Fruit fly (Drosophila melanogaster) whole organism, prepupa: ENCODE data around the gene plum.

ENCODE experiments used
- Blimp-1 ChIP-seq: fragments of 200-800 bp; sonication (Bioruptor generic); optimal IDR thresholded peaks from 3 replicates; lab custom pipeline; 2017; ENCODE audit warnings: missing biosample characterization, missing genetic modification characterization, mild to moderate bottlenecking, moderate library complexity, missing genetic modification reagents
- CG10631 ChIP-seq: fragments of 200-800 bp; sonication (Bioruptor generic); optimal IDR thresholded peaks from 2 replicates; lab custom pipeline; 2016; ENCODE audit warnings: missing biosample characterization, missing genetic modification characterization
- CG10669 ChIP-seq: fragments of 200-800 bp; sonication (Bioruptor generic); optimal IDR thresholded peaks from 3 replicates; lab custom pipeline; 2018; ENCODE audit warnings: missing biosample characterization, mild to moderate bottlenecking, missing genetic modification characterization, moderate library complexity
- CG11294 ChIP-seq: fragments of 200-800 bp; sonication (Bioruptor generic); IDR thresholded peaks from 2 replicates; pipeline ENCODE4 v1.3.6; 2022; ENCODE audit warnings: missing biosample characterization, missing genetic modification characterization
- CG11762 ChIP-seq: fragments of 200-800 bp; sonication (Bioruptor generic); optimal IDR thresholded peaks from 3 replicates; lab custom pipeline; 2016; ENCODE audit warnings: missing biosample characterization, missing genetic modification characterization; ENCODE audit not compliant: insufficient read depth
- CG16779 ChIP-seq: fragments of 200-800 bp; sonication (Bioruptor generic); optimal IDR thresholded peaks from 3 replicates; lab custom pipeline; 2017; ENCODE audit warnings: missing biosample characterization, mild to moderate bottlenecking, missing genetic modification characterization
- CG31627 ChIP-seq: fragments of 200-800 bp; sonication (Bioruptor generic); optimal IDR thresholded peaks from 3 replicates; lab custom pipeline; 2016; ENCODE audit warnings: missing biosample characterization, missing genetic modification characterization
- CG32006 ChIP-seq: fragments of 200-800 bp; sonication (Bioruptor generic); optimal IDR thresholded peaks from 3 replicates; lab custom pipeline; 2017; ENCODE audit warnings: missing biosample characterization, mild to moderate bottlenecking, missing genetic modification characterization
- CG3919 ChIP-seq: fragments of 200-800 bp; sonication (Bioruptor generic); optimal IDR thresholded peaks from 3 replicates; lab custom pipeline; 2016; ENCODE audit warnings: missing biosample characterization, missing genetic modification characterization
- CG6276 ChIP-seq: fragments of 200-800 bp; sonication (Bioruptor generic); optimal IDR thresholded peaks from 2 replicates; lab custom pipeline; 2017; ENCODE audit warnings: missing biosample characterization, mild to moderate bottlenecking, missing genetic modification characterization
- CG7368 ChIP-seq: fragments of 200-800 bp; sonication (Bioruptor generic); optimal IDR thresholded peaks from 3 replicates; lab custom pipeline; 2016; ENCODE audit warnings: missing biosample characterization, missing genetic modification characterization
- CG8632 ChIP-seq: fragments of 200-800 bp; sonication (Bioruptor generic); optimal IDR thresholded peaks from 3 replicates; lab custom pipeline; 2016; ENCODE audit warnings: missing biosample characterization, missing genetic modification characterization
- CG9139 ChIP-seq: fragments of 200-800 bp; sonication (Bioruptor generic); optimal IDR thresholded peaks from 3 replicates; lab custom pipeline; 2017; ENCODE audit warnings: missing biosample characterization, mild to moderate bottlenecking, missing genetic modification characterization
- Eip75B ChIP-seq: fragments of 200-800 bp; sonication (Bioruptor generic); optimal IDR thresholded peaks from 3 replicates; lab custom pipeline; 2016; ENCODE audit warnings: missing biosample characterization, missing genetic modification characterization
- Eip78C ChIP-seq: fragments of 200-800 bp; sonication (Bioruptor generic); peaks from one replicate; lab custom pipeline; 2016; ENCODE audit warnings: missing biosample characterization, missing genetic modification characterization
- Ets21C ChIP-seq: fragments of 200-800 bp; sonication (Bioruptor generic); optimal IDR thresholded peaks from 3 replicates; lab custom pipeline; 2016; ENCODE audit warnings: missing biosample characterization, missing genetic modification characterization
- Ets96B ChIP-seq: fragments of 200-800 bp; optimal IDR thresholded peaks from 2 replicates; lab custom pipeline; 2019; ENCODE audit warnings: missing biosample characterization, mild to moderate bottlenecking, missing genetic modification characterization, moderate library complexity
- Hr39 ChIP-seq: fragments of 200-800 bp; sonication (Bioruptor generic); optimal IDR thresholded peaks from 2 replicates; lab custom pipeline; 2016; ENCODE audit warnings: missing biosample characterization, missing genetic modification characterization
- OdsH ChIP-seq: fragments of 200-800 bp; sonication (Bioruptor generic); optimal IDR thresholded peaks from 3 replicates; lab custom pipeline; 2016; ENCODE audit warnings: missing biosample characterization, missing genetic modification characterization
- Smox ChIP-seq: fragments of 200-800 bp; sonication (Bioruptor generic); optimal IDR thresholded peaks from 3 replicates; lab custom pipeline; 2016; ENCODE audit warnings: missing biosample characterization, missing genetic modification characterization
- Sox102F ChIP-seq: fragments of 200-800 bp; sonication (Bioruptor generic); optimal IDR thresholded peaks from 2 replicates; lab custom pipeline; 2016; ENCODE audit warnings: missing biosample characterization, mild to moderate bottlenecking, missing genetic modification characterization
- achi ChIP-seq: fragments of 200-800 bp; sonication (Bioruptor generic); optimal IDR thresholded peaks from 3 replicates; lab custom pipeline; 2016; ENCODE audit warnings: missing biosample characterization, missing genetic modification characterization
- eg ChIP-seq: fragments of 200-800 bp; sonication (Bioruptor generic); IDR thresholded peaks from 3 replicates; pipeline ENCODE4 v1.3.6; 2022; ENCODE audit warnings: missing biosample characterization, missing genetic modification characterization
- fd59A ChIP-seq: fragments of 200-800 bp; sonication (Bioruptor generic); optimal IDR thresholded peaks from 2 replicates; lab custom pipeline; 2017; ENCODE audit warnings: missing biosample characterization, mild to moderate bottlenecking, missing genetic modification characterization, missing genetic modification reagents
- fd85E ChIP-seq: fragments of 200-800 bp; sonication (Bioruptor generic); optimal IDR thresholded peaks from 3 replicates; lab custom pipeline; 2016; ENCODE audit warnings: missing biosample characterization, missing genetic modification characterization
- fkh ChIP-seq: fragments of 200-800 bp; sonication (Bioruptor generic); optimal IDR thresholded peaks from 3 replicates; lab custom pipeline; 2017; ENCODE audit warnings: missing biosample characterization, mild to moderate bottlenecking, missing genetic modification characterization, moderate library complexity
- lz ChIP-seq: fragments of 200-800 bp; sonication (Bioruptor generic); optimal IDR thresholded peaks from 3 replicates; lab custom pipeline; 2016; ENCODE audit warnings: missing biosample characterization, missing genetic modification characterization
- net ChIP-seq: fragments of 200-800 bp; sonication (Bioruptor generic); optimal IDR thresholded peaks from 3 replicates; lab custom pipeline; 2016; ENCODE audit warnings: missing biosample characterization, missing genetic modification characterization
- pdm3 ChIP-seq: fragments of 200-800 bp; sonication (Bioruptor generic); optimal IDR thresholded peaks from 3 replicates; lab custom pipeline; 2016; ENCODE audit warnings: missing biosample characterization, missing genetic modification characterization
- spab ChIP-seq: fragments of 200-800 bp; sonication (Bioruptor generic); optimal IDR thresholded peaks from 2 replicates; lab custom pipeline; 2017; ENCODE audit warnings: missing biosample characterization, mild to moderate bottlenecking, missing genetic modification characterization, missing genetic modification reagents
- ss ChIP-seq, 2 experiments: fragments of 200-800 bp; sonication (Bioruptor generic); optimal IDR thresholded peaks; 2 replicates in 1 of 2; 3 replicates in 1 of 2; lab custom pipeline; 2017 to 2018; ENCODE audit warnings: mild to moderate bottlenecking in 2 of 2, missing biosample characterization in 2 of 2, missing genetic modification characterization in 2 of 2, moderate library complexity in 1 of 2
- vri ChIP-seq: fragments of 200-800 bp; sonication (Bioruptor generic); optimal IDR thresholded peaks from 3 replicates; lab custom pipeline; 2016; ENCODE audit warnings: missing biosample characterization, mild to moderate bottlenecking, missing genetic modification characterization

plum gene

DNA sequence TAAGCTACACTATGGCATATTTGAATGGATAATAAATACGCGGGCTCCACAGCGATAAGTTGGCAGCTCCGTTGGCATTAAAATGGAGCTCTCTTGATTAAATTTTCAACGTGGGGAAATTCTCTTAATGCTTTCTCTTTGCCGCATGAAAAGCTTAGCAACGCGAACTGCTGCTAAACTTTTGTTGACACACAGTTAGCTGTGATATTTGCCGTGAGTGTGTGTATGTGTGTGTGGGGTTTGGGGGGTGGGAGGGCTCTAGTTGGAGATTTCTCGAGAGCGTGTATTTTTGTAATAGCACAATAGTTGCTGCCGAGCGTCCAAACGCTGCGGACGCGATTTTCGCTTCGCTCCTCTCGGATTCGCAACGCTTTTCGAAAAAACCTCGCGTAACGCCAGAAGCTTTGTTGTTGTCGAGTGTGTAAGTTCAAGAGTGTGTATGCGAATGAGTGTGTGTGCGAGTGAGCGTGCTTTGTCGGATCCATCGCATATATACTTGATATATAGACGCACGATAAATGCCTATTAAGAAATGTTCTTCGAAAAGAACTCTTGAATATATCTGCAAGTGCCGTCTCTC is 73.7 kb downstream of the plum start, which contains the start of gene CG5455 (continued):
- TF ChIP-seq OdsH (GFP tag; lab: Kevin White, UChicago) (no peak), Smox (no peak), CG11762 (GFP tag; lab: Kevin White, UChicago) (no peak), Eip78C (GFP tag; lab: Kevin White, UChicago) (peak; percentile 30), CG32006 (GFP tag; lab: Kevin White, UChicago) (peak; percentile 20), Ets96B (tag; lab: Kevin White, UChicago) (peak; percentile 28), Eip75B (GFP tag; lab: Kevin White, UChicago) (peak; percentile 23), Hr39 (GFP tag; lab: Kevin White, UChicago) (no peak), CG11294 (GFP tag; lab: Robert Waterston, UW) (peak; percentile 40; the same call in 1 of the 2 replicates), CG16779 (tag; lab: Kevin White, UChicago) (peak; percentile 71), vri (GFP tag; lab: Kevin White, UChicago) (peak; percentile 74), lz (GFP tag; lab: Kevin White, UChicago) (no peak), pdm3 (no peak), Blimp-1 (GFP tag; lab: Kevin White, UChicago) (peak; percentile 16), spab (GFP tag; lab: Kevin White, UChicago) (no peak), CG6276 (GFP tag; lab: Kevin White, UChicago) (no peak), CG3919 (GFP tag; lab: Kevin White, UChicago) (peak; percentile 61), CG31627 (GFP tag; lab: Kevin White, UChicago) (no peak), CG10669 (GFP tag; lab: Kevin White, UChicago) (peak; percentile 27), Sox102F (GFP tag; lab: Kevin White, UChicago) (peak; percentile 15), Ets21C (no peak)

DNA sequence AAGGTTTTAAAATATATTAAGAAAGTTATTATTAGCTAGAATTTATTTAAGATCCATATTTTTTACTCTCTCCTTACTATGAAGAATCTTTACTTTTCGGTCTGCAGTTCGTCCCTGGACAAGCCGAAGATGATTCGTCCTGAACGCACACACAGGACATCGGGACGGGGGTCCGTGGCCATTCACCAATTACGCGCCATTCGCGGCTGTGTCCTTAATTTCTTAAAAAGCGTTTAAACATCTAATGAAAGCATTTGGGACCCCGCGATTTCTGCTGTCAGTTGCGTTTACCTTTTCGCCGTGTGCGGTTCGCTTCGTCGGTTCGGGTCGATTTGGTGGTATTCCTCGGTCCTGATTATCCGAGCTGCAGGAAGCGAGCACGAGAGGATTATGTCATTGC is 77.1 kb downstream of the plum start, which contains the start of gene CG14238:
CG14238 (plus strand) TSS at position 301 of the 400 bp plus-strand sequence.
- TF ChIP-seq net: no peak
- TF ChIP-seq CG11294 (GFP tag; lab: Robert Waterston, UW): no peak
- TF ChIP-seq Hr39 (GFP tag; lab: Kevin White, UChicago): no peak
- no peak for TF ChIP-seq CG10631 (GFP tag; lab: Kevin White, UChicago)
- TF ChIP-seq achi (GFP tag; lab: Kevin White, UChicago): no peak
- TF ChIP-seq, all 60 proteins: peak for 0

DNA sequence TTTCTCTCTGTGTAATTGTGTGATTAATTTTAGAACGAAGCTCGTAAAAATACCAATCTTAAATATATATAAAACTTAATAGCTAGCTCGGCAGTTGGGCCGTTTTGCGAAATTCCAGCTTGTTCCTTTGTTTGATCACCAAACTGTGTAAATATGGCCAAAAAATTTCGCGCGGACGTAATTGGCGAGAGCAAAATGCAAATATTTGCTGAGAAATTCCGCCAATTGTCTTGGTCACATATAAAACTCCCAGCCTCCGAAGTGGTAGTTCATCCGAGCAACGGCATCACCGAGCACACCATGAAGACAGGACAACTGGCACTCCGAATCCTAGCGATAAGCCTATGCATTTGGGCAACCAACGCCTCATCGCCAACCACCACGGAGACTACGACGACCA is 78.4 kb downstream of the plum start, which contains the start of gene CG14237:
CG14237 (plus strand) TSS at position 301 of the 400 bp plus-strand sequence.
- TF ChIP-seq fd85E (GFP tag; lab: Kevin White, UChicago): no peak
- no peak for TF ChIP-seq achi (GFP tag; lab: Kevin White, UChicago)
- no peak for TF ChIP-seq fd59A (GFP tag; lab: Kevin White, UChicago)
- TF ChIP-seq net: no peak
- TF ChIP-seq fkh (GFP tag; lab: Kevin White, UChicago): no peak
- TF ChIP-seq pdm3: no peak
- TF ChIP-seq Eip78C (GFP tag; lab: Kevin White, UChicago): no peak

DNA sequence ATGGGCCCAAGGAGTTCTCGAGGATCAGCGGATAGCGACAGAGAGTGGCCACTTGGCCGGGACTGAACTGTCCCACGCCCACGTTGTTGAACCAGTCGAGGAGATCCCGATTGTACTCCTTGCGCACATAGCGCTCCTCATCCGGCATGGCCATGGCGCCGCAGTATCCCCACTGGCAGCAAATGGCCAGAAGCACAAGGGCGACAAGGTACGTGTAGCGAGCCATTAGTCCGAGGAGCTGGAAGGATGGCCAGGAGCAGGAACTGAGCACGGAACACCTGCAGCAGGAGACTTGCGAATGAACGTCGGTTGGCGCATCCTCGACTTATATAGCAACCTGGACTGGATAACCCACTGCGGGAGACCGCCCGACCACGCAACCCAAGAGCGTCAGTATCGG is 79.2 kb downstream of the plum start, which contains the start of gene Pdf:
Pdf (minus strand) TSS at position 304 of the 400 bp plus-strand sequence.
- TF ChIP-seq ss (GFP tag; optimal IDR thresholded peaks at IDR 0.05; lab: Kevin White, UChicago) (no peak), CG7368 (GFP tag; lab: Kevin White, UChicago) (no peak), CG8632 (GFP tag; lab: Kevin White, UChicago) (no peak), CG3919 (GFP tag; lab: Kevin White, UChicago) (no peak), net (no peak)

DNA sequence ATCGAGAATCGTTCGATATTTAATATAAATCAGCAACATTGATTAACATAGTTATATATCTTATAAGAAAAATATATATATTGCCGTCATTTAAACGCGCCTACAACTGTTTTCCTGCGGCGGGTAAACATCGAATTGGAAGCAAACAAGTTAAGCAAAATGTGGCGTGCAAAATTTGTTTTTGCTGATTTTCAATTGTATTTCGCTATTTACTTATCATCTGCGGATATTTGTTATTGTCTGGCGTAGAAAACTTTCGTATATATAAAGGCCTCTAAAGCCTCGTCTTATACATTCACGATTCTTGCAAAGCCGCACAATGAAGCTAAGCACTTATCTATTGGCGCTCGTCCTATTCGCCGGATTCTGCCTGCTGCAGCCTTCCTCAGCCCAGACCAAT is 80.5 kb downstream of the plum start, which contains the start of gene CG43117:
CG43117 (plus strand) TSS at position 301 of the 400 bp plus-strand sequence.
- no peak for TF ChIP-seq eg (GFP tag; lab: Robert Waterston, UW)
- TF ChIP-seq CG9139 (GFP tag; lab: Kevin White, UChicago): no peak
- TF ChIP-seq CG16779 (tag; lab: Kevin White, UChicago): no peak
